Worm (Caenorhabditis elegans) whole organism, L2 larva: Measurements from ENCODE around the gene lmd-3.

Experiments used
- R02D3.7 ChIP-seq: fragments of 150-350 bp; optimal IDR thresholded peaks from 2 replicates; lab custom pipeline; 2014; ENCODE audit warnings: missing biosample characterization, missing genetic modification characterization
- ZK546.5 ChIP-seq: sonication (generic microtip); optimal IDR thresholded peaks from 2 replicates; lab custom pipeline; 2017; ENCODE audit warnings: missing biosample characterization, missing genetic modification characterization
- aly-2 ChIP-seq: fragments of 150-350 bp; optimal IDR thresholded peaks from 2 replicates; lab custom pipeline; 2014; ENCODE audit warnings: missing biosample characterization, missing genetic modification characterization
- dmd-4 ChIP-seq: sonication (generic microtip); optimal IDR thresholded peaks from 2 replicates; lab custom pipeline; 2017; ENCODE audit warnings: missing biosample characterization, missing genetic modification characterization
- egl-27 ChIP-seq: sonication (generic microtip); optimal IDR thresholded peaks from 3 replicates; lab custom pipeline; 2017; ENCODE audit warnings: missing biosample characterization, missing genetic modification reagents, missing genetic modification characterization
- mbf-1 ChIP-seq: sonication (generic microtip); optimal IDR thresholded peaks from 2 replicates; lab custom pipeline; 2017; ENCODE audit warnings: missing biosample characterization, missing genetic modification characterization
- mdl-1 ChIP-seq, 2 experiments: fragments of 150-350 bp in 1 of 2; sonication (generic microtip) in 1 of 2; optimal IDR thresholded peaks; 2 replicates each; lab custom pipeline; 2017; ENCODE audit warnings: missing biosample characterization in 2 of 2, missing genetic modification characterization in 2 of 2
- nhr-10 ChIP-seq: sonication (generic microtip); optimal IDR thresholded peaks from 2 replicates; lab custom pipeline; 2017; ENCODE audit warnings: missing biosample characterization, missing genetic modification characterization
- nhr-12 ChIP-seq: fragments of 150-350 bp; optimal IDR thresholded peaks from 2 replicates; lab custom pipeline; 2014; ENCODE audit warnings: missing biosample characterization, missing genetic modification characterization
- sma-3 ChIP-seq: sonication (generic microtip); optimal IDR thresholded peaks from 2 replicates; lab custom pipeline; 2016; ENCODE audit warnings: missing genetic modification reagents, missing genetic modification characterization, missing compliant biosample characterization
- snpc-4 ChIP-seq: fragments of 150-350 bp; optimal IDR thresholded peaks from 2 replicates; lab custom pipeline; 2014; ENCODE audit warnings: missing biosample characterization, missing genetic modification characterization
- unc-55 ChIP-seq: fragments of 150-350 bp; sonication (generic microtip); optimal IDR thresholded peaks from 3 replicates; lab custom pipeline; 2014; ENCODE audit warnings: missing biosample characterization, missing genetic modification reagents, missing genetic modification characterization
- zag-1 ChIP-seq: fragments of 150-350 bp; optimal IDR thresholded peaks from 2 replicates; lab custom pipeline; 2014; ENCODE audit warnings: missing biosample characterization, missing genetic modification characterization

- no peak for TF ChIP-seq mbf-1
- no peak for TF ChIP-seq zag-1 (tag; lab: Kevin White, UChicago)
- TF ChIP-seq R02D3.7: no peak
- TF ChIP-seq unc-55 (GFP tag; lab: Kevin White, UChicago): no peak
- no peak for TF ChIP-seq dmd-4 (tag; lab: Kevin White, UChicago)
- no peak for TF ChIP-seq sma-3 (GFP tag; lab: Kevin White, UChicago)
- TF ChIP-seq snpc-4 (tag; lab: Kevin White, UChicago): no peak
- no peak for TF ChIP-seq nhr-10 (tag; lab: Kevin White, UChicago)
- no peak for TF ChIP-seq mdl-1 (tag; optimal IDR thresholded peaks at IDR 0.05; lab: Kevin White, UChicago)
- TF ChIP-seq nhr-12 (tag; lab: Kevin White, UChicago): no peak
- no peak for TF ChIP-seq aly-2 (tag; lab: Kevin White, UChicago)
- TF ChIP-seq egl-27 (tag; lab: Kevin White, UChicago): no peak
- TF ChIP-seq ZK546.5 (tag; lab: Kevin White, UChicago): no peak
These were observed 37.7 kb downstream of the lmd-3 start for ce11 chrV:8406911-8407310.
